Fruit fly (Drosophila melanogaster) whole organism, adult: ENCODE measurements around the gene CG32061.

Experiments
- CG12768 ChIP-seq: fragments of 200-800 bp; sonication (Bioruptor generic); optimal IDR thresholded peaks from 2 replicates; lab custom pipeline; 2017; ENCODE audit warnings: missing biosample characterization, missing genetic modification characterization, mild to moderate bottlenecking, moderate library complexity, missing genetic modification reagents
- CG7045 ChIP-seq: fragments of 200-800 bp; sonication (Bioruptor generic); optimal IDR thresholded peaks from 2 replicates; lab custom pipeline; 2017; ENCODE audit warnings: missing biosample characterization, mild to moderate bottlenecking, missing genetic modification characterization
- Clk ChIP-seq: fragments of 200-800 bp; sonication (Bioruptor generic); optimal IDR thresholded peaks from 2 replicates; lab custom pipeline; 2017; ENCODE audit warnings: missing biosample characterization, missing genetic modification characterization
- Hr96 ChIP-seq: fragments of 200-800 bp; sonication (Bioruptor generic); optimal IDR thresholded peaks from 2 replicates; lab custom pipeline; 2016; ENCODE audit warnings: missing biosample characterization, missing genetic modification characterization
- bab1 ChIP-seq: fragments of 200-800 bp; sonication (Bioruptor generic); optimal IDR thresholded peaks from 3 replicates; lab custom pipeline; 2019; ENCODE audit warnings: missing biosample characterization, mild to moderate bottlenecking, missing genetic modification characterization, moderate library complexity
- cic ChIP-seq: fragments of 200-800 bp; sonication (Bioruptor generic); optimal IDR thresholded peaks from 2 replicates; lab custom pipeline; 2017; ENCODE audit warnings: missing biosample characterization, mild to moderate bottlenecking, missing genetic modification characterization, moderate library complexity
- kay ChIP-seq: fragments of 200-800 bp; sonication (Bioruptor generic); peaks from one replicate; lab custom pipeline; 2016; ENCODE audit warnings: missing biosample characterization, missing genetic modification characterization, borderline replicate concordance
- ovo ChIP-seq: fragments of 200-800 bp; sonication (Bioruptor generic); optimal IDR thresholded peaks from 2 replicates; lab custom pipeline; 2016; ENCODE audit warnings: missing biosample characterization, missing genetic modification characterization
- pad ChIP-seq: fragments of 200-800 bp; sonication (Bioruptor generic); optimal IDR thresholded peaks from 3 replicates; lab custom pipeline; 2017; ENCODE audit warnings: missing biosample characterization, missing genetic modification characterization, mild to moderate bottlenecking, moderate library complexity, missing genetic modification reagents
- tj ChIP-seq: fragments of 200-800 bp; sonication (Bioruptor generic); optimal IDR thresholded peaks from 3 replicates; lab custom pipeline; 2017; ENCODE audit warnings: missing biosample characterization, mild to moderate bottlenecking, missing genetic modification characterization, moderate library complexity
- toe ChIP-seq: fragments of 200-800 bp; sonication (Bioruptor generic); optimal IDR thresholded peaks from 2 replicates; lab custom pipeline; 2016; ENCODE audit warnings: missing biosample characterization, missing genetic modification characterization

- TF ChIP-seq CG7045 (GFP tag; lab: Kevin White, UChicago) = no peak
- no peak for TF ChIP-seq pad (GFP tag; lab: Kevin White, UChicago)
- no peak for TF ChIP-seq kay
- TF ChIP-seq tj (GFP tag; lab: Kevin White, UChicago) = no peak
- no peak for TF ChIP-seq ovo
- TF ChIP-seq toe (GFP tag; lab: Kevin White, UChicago) = no peak
- TF ChIP-seq Hr96 (GFP tag; lab: Kevin White, UChicago) = no peak
- no peak for TF ChIP-seq bab1 (GFP tag; lab: Kevin White, UChicago)
- no peak for TF ChIP-seq CG12768 (GFP tag; lab: Kevin White, UChicago)
- no peak for TF ChIP-seq cic (GFP tag; lab: Kevin White, UChicago)
- TF ChIP-seq Clk = no peak
These were observed 35.6 kb upstream of the CG32061 start for dm6 chr3L:10428027-10428426.
